Worm (Caenorhabditis elegans) whole organism, L2 larva: Measurements from ENCODE around the gene F14H3.6.

Source experiments
- C34F6.9 ChIP-seq: fragments of 150-350 bp; optimal IDR thresholded peaks from 2 replicates; lab custom pipeline; 2014; ENCODE audit warnings: missing biosample characterization, missing genetic modification characterization
- F13H6.1 ChIP-seq: sonication (generic microtip); optimal IDR thresholded peaks from 2 replicates; lab custom pipeline; 2016; ENCODE audit warnings: missing genetic modification characterization, missing compliant biosample characterization
- Y55F3AM.14 ChIP-seq: fragments of 200-800 bp; sonication (Bioruptor generic); optimal IDR thresholded peaks from 2 replicates; lab custom pipeline; 2018; ENCODE audit warnings: mild to moderate bottlenecking, missing genetic modification characterization, missing compliant biosample characterization
- ZK546.5 ChIP-seq: sonication (generic microtip); optimal IDR thresholded peaks from 2 replicates; lab custom pipeline; 2017; ENCODE audit warnings: missing biosample characterization, missing genetic modification characterization
- ama-1 ChIP-seq: fragments of 150-350 bp; optimal IDR thresholded peaks from 2 replicates; lab custom pipeline; 2018; ENCODE audit warnings: inconsistent platforms
- blmp-1 ChIP-seq: sonication (generic microtip); optimal IDR thresholded peaks from 2 replicates; lab custom pipeline; 2017; ENCODE audit warnings: missing genetic modification characterization, mild to moderate bottlenecking, missing compliant biosample characterization, antibody characterized with exemption, moderate library complexity; ENCODE audit not compliant: insufficient read depth
- ceh-16 ChIP-seq: fragments of 150-350 bp; optimal IDR thresholded peaks from 2 replicates; lab custom pipeline; 2014; ENCODE audit warnings: missing biosample characterization, missing genetic modification characterization
- crh-2 ChIP-seq: sonication (generic microtip); optimal IDR thresholded peaks from 2 replicates; lab custom pipeline; 2017; ENCODE audit warnings: missing biosample characterization, missing genetic modification characterization
- dmd-4 ChIP-seq: sonication (generic microtip); optimal IDR thresholded peaks from 2 replicates; lab custom pipeline; 2017; ENCODE audit warnings: missing biosample characterization, missing genetic modification characterization
- egl-27 ChIP-seq: sonication (generic microtip); optimal IDR thresholded peaks from 3 replicates; lab custom pipeline; 2017; ENCODE audit warnings: missing biosample characterization, missing genetic modification reagents, missing genetic modification characterization
- elt-1 ChIP-seq: fragments of 150-350 bp; optimal IDR thresholded peaks from 2 replicates; lab custom pipeline; 2014; ENCODE audit warnings: missing biosample characterization, missing genetic modification characterization
- fos-1 ChIP-seq: fragments of 150-350 bp; optimal IDR thresholded peaks from 2 replicates; lab custom pipeline; 2014; ENCODE audit warnings: missing biosample characterization, missing genetic modification characterization
- gmeb-1 ChIP-seq: fragments of 150-350 bp; optimal IDR thresholded peaks from 2 replicates; lab custom pipeline; 2014; ENCODE audit warnings: missing biosample characterization, missing genetic modification characterization
- lin-11 ChIP-seq: fragments of 150-350 bp; sonication (generic microtip); optimal IDR thresholded peaks from 2 replicates; lab custom pipeline; 2014; ENCODE audit warnings: missing biosample characterization, missing genetic modification characterization, inconsistent platforms, mixed read lengths
- lin-13 ChIP-seq: fragments of 150-350 bp; optimal IDR thresholded peaks from 2 replicates; lab custom pipeline; 2014; ENCODE audit warnings: missing biosample characterization, missing genetic modification reagents, missing genetic modification characterization
- lin-39 ChIP-seq: fragments of 150-350 bp; optimal IDR thresholded peaks from 2 replicates; lab custom pipeline; 2014; ENCODE audit warnings: missing biosample characterization, missing genetic modification reagents, missing genetic modification characterization
- mab-5 ChIP-seq: fragments of 150-350 bp; optimal IDR thresholded peaks from 2 replicates; lab custom pipeline; 2014; ENCODE audit warnings: missing biosample characterization, missing genetic modification characterization
- mdl-1 ChIP-seq, 2 experiments: fragments of 150-350 bp in 1 of 2; sonication (generic microtip) in 1 of 2; optimal IDR thresholded peaks; 2 replicates each; lab custom pipeline; 2017; ENCODE audit warnings: missing biosample characterization in 2 of 2, missing genetic modification characterization in 2 of 2
- nhr-11 ChIP-seq: fragments of 150-350 bp; optimal IDR thresholded peaks from 2 replicates; lab custom pipeline; 2014; ENCODE audit warnings: missing biosample characterization, missing genetic modification characterization
- nhr-12 ChIP-seq: fragments of 150-350 bp; optimal IDR thresholded peaks from 2 replicates; lab custom pipeline; 2014; ENCODE audit warnings: missing biosample characterization, missing genetic modification characterization
- nhr-21 ChIP-seq: fragments of 150-350 bp; optimal IDR thresholded peaks from 2 replicates; lab custom pipeline; 2014; ENCODE audit warnings: missing biosample characterization, missing genetic modification characterization
- nhr-25 ChIP-seq: fragments of 150-350 bp; sonication (generic microtip); optimal IDR thresholded peaks from 3 replicates; lab custom pipeline; 2014; ENCODE audit warnings: missing biosample characterization, missing genetic modification characterization
- nhr-77 ChIP-seq: fragments of 150-350 bp; optimal IDR thresholded peaks from 2 replicates; lab custom pipeline; 2014; ENCODE audit warnings: missing biosample characterization, missing genetic modification characterization
- peb-1 ChIP-seq: fragments of 150-350 bp; optimal IDR thresholded peaks from 2 replicates; lab custom pipeline; 2014; ENCODE audit warnings: missing biosample characterization, missing genetic modification characterization
- sem-4 ChIP-seq: fragments of 150-350 bp; optimal IDR thresholded peaks from 2 replicates; lab custom pipeline; 2014; ENCODE audit warnings: missing biosample characterization, missing genetic modification reagents, missing genetic modification characterization
- skn-1 ChIP-seq: sonication (generic microtip); optimal IDR thresholded peaks from 2 replicates; lab custom pipeline; 2017; ENCODE audit warnings: missing biosample characterization, missing genetic modification characterization
- sma-9 ChIP-seq, 2 experiments: fragments of 150-350 bp in 1 of 2; sonication (generic microtip) in 1 of 2; optimal IDR thresholded peaks; 2 replicates each; lab custom pipeline; 2014 to 2016; ENCODE audit warnings: missing genetic modification characterization in 2 of 2, mild to moderate bottlenecking in 1 of 2, missing biosample characterization in 1 of 2, missing compliant biosample characterization in 1 of 2, missing genetic modification reagents in 1 of 2, moderate library complexity in 1 of 2
- snpc-4 ChIP-seq: fragments of 150-350 bp; optimal IDR thresholded peaks from 2 replicates; lab custom pipeline; 2014; ENCODE audit warnings: missing biosample characterization, missing genetic modification characterization
- unc-62 ChIP-seq: fragments of 150-350 bp; optimal IDR thresholded peaks from 2 replicates; lab custom pipeline; 2014; ENCODE audit warnings: missing biosample characterization, missing genetic modification reagents, missing genetic modification characterization
- zag-1 ChIP-seq: fragments of 150-350 bp; optimal IDR thresholded peaks from 2 replicates; lab custom pipeline; 2014; ENCODE audit warnings: missing biosample characterization, missing genetic modification characterization
- ztf-1 ChIP-seq: fragments of 200-800 bp; sonication (Bioruptor generic); conservative IDR thresholded peaks from 2 replicates; pipeline ENCODE4 v1.3.6; 2022; ENCODE audit warnings: missing genetic modification characterization, missing compliant biosample characterization
- ztf-11 ChIP-seq: sonication (generic microtip); optimal IDR thresholded peaks from 2 replicates; lab custom pipeline; 2017; ENCODE audit warnings: missing biosample characterization, missing genetic modification characterization
- ztf-4 ChIP-seq: fragments of 150-350 bp; optimal IDR thresholded peaks from 2 replicates; lab custom pipeline; 2014; ENCODE audit warnings: missing biosample characterization, missing genetic modification characterization

Gene F14H3.6

ce11 chrV:16071167-16071566 is 12.5 kb upstream of the F14H3.6 start, which contains the start of gene nhr-176:
Gene nhr-176 (plus strand): TSS chrV:16071325.
- TF ChIP-seq fos-1 (tag; lab: Kevin White, UChicago) (peak; percentile 9), mdl-1 (tag; optimal IDR thresholded peaks at IDR 0.05; lab: Kevin White, UChicago) (no peak), nhr-12 (tag; lab: Kevin White, UChicago) (no peak), ZK546.5 (no peak)

- TF ChIP-seq ZK546.5 (no peak), C34F6.9 (tag; lab: Kevin White, UChicago) (no peak), zag-1 (tag; lab: Kevin White, UChicago) (no peak), ztf-1 (GFP tag; lab: Robert Waterston, UW) (no peak)
- TF ChIP-seq, all 48 proteins: peak for 0
Measured at ce11 chrV:16068938-16069337, 10.2 kb upstream of the F14H3.6 start, which contains the start of gene cyp-35D1. Gene cyp-35D1 (plus strand): TSS chrV:16069238.

ce11 chrV:16062788-16063187 is 4.1 kb upstream of the F14H3.6 start, which contains the start of gene F14H3.14:
Gene F14H3.14 (minus strand): TSS chrV:16062888.
- TF ChIP-seq nhr-12 (tag; lab: Kevin White, UChicago), result no peak
- TF ChIP-seq ztf-11, result no peak
- TF ChIP-seq dmd-4 (tag; lab: Kevin White, UChicago), result no peak
- no peak for TF ChIP-seq C34F6.9 (tag; lab: Kevin White, UChicago)
- no peak for TF ChIP-seq ztf-1 (GFP tag; lab: Robert Waterston, UW)
- TF ChIP-seq nhr-77 (tag; lab: Kevin White, UChicago), result no peak
- TF ChIP-seq crh-2 (tag; lab: Kevin White, UChicago), result no peak
- no peak for TF ChIP-seq egl-27 (tag; lab: Kevin White, UChicago)
- TF ChIP-seq lin-13, result no peak
- TF ChIP-seq ztf-4 (tag; lab: Kevin White, UChicago), result no peak
- TF ChIP-seq mdl-1 (tag; optimal IDR thresholded peaks at IDR 0.05; lab: Kevin White, UChicago), result no peak
- no peak for TF ChIP-seq lin-39 (tag; lab: Kevin White, UChicago)
- no peak for TF ChIP-seq fos-1 (tag; lab: Kevin White, UChicago)
- TF ChIP-seq mab-5 (tag; lab: Kevin White, UChicago), result no peak
- TF ChIP-seq blmp-1 (tag; lab: Kevin White, UChicago), result no peak
- no peak for TF ChIP-seq elt-1 (tag; lab: Kevin White, UChicago)
- TF ChIP-seq nhr-25 (tag; lab: Kevin White, UChicago), result no peak

- no peak for TF ChIP-seq lin-11
- no peak for TF ChIP-seq nhr-12 (tag; lab: Kevin White, UChicago)
- no peak for TF ChIP-seq nhr-77 (tag; lab: Kevin White, UChicago)
- TF ChIP-seq unc-62 (GFP tag; lab: Kevin White, UChicago), result no peak
- TF ChIP-seq gmeb-1 (tag; lab: Kevin White, UChicago), result no peak
- TF ChIP-seq lin-13, result no peak
- TF ChIP-seq F13H6.1 (tag; lab: Kevin White, UChicago), result no peak
- no peak for TF ChIP-seq nhr-21 (tag; lab: Kevin White, UChicago)
- TF ChIP-seq C34F6.9 (tag; lab: Kevin White, UChicago), result no peak
- no peak for TF ChIP-seq skn-1 (tag; lab: Kevin White, UChicago)
- no peak for TF ChIP-seq ceh-16 (tag; lab: Kevin White, UChicago)
- TF ChIP-seq dmd-4 (tag; lab: Kevin White, UChicago), result no peak
- TF ChIP-seq fos-1 (tag; lab: Kevin White, UChicago), result no peak
- TF ChIP-seq snpc-4 (tag; lab: Kevin White, UChicago), result no peak
- no peak for TF ChIP-seq ama-1 (lab: Kevin White, UChicago)
- TF ChIP-seq egl-27 (tag; lab: Kevin White, UChicago), result no peak
- TF ChIP-seq nhr-11 (tag; lab: Kevin White, UChicago), result no peak
- TF ChIP-seq Y55F3AM.14 (GFP tag; lab: Kevin White, UChicago), result no peak
- TF ChIP-seq peb-1 (tag; lab: Kevin White, UChicago), result no peak
Measured at ce11 chrV:16061993-16062392, 3.3 kb upstream of the F14H3.6 start, which contains the start of gene fbxa-100. Gene fbxa-100 (minus strand): TSS chrV:16062093.

- TF ChIP-seq nhr-12 (tag; lab: Kevin White, UChicago) (no peak), mdl-1 (tag; optimal IDR thresholded peaks at IDR 0.05; lab: Kevin White, UChicago) (no peak), sem-4 (tag; lab: Kevin White, UChicago) (no peak), gmeb-1 (tag; lab: Kevin White, UChicago) (no peak), ZK546.5 (no peak), dmd-4 (tag; lab: Kevin White, UChicago) (no peak), egl-27 (tag; lab: Kevin White, UChicago) (no peak), nhr-25 (tag; lab: Kevin White, UChicago) (no peak), nhr-77 (tag; lab: Kevin White, UChicago) (no peak), sma-9 (GFP tag; optimal IDR thresholded peaks at IDR 0.05; lab: Kevin White, UChicago) (no peak), sma-9 (tag; optimal IDR thresholded peaks at IDR 0.05; lab: Kevin White, UChicago) (no peak), lin-11 (no peak)
Measured at ce11 chrV:16060135-16060534, 1.4 kb upstream of the F14H3.6 start, which contains the start of gene F14H3.15. Gene F14H3.15 (minus strand): TSS chrV:16060235.
